Worm (Caenorhabditis elegans) whole organism, L1 larva: Measurements from ENCODE around the gene F49C5.10.

Source experiments
- alr-1 ChIP-seq: fragments of 200-800 bp; sonication (Bioruptor generic); optimal IDR thresholded peaks from 2 replicates; lab custom pipeline; 2018; ENCODE audit warnings: borderline replicate concordance, mild to moderate bottlenecking, missing genetic modification characterization, missing compliant biosample characterization
- ets-5 ChIP-seq: fragments of 200-800 bp; sonication (Bioruptor generic); IDR thresholded peaks from 2 replicates; pipeline ENCODE4 v1.3.6; 2022; ENCODE audit warnings: missing genetic modification characterization, missing compliant biosample characterization
- fos-1 ChIP-seq: fragments of 150-350 bp; optimal IDR thresholded peaks from 2 replicates; lab custom pipeline; 2014; ENCODE audit warnings: missing biosample characterization, missing genetic modification characterization
- jun-1 ChIP-seq: fragments of 150-350 bp; optimal IDR thresholded peaks from 2 replicates; lab custom pipeline; 2014; ENCODE audit warnings: missing biosample characterization, missing genetic modification reagents, missing genetic modification characterization
- mab-9 ChIP-seq: fragments of 200-800 bp; sonication (Bioruptor generic); IDR thresholded peaks from 2 replicates; pipeline ENCODE4 v1.3.6; 2022; ENCODE audit warnings: missing genetic modification reagents, missing genetic modification characterization, missing compliant biosample characterization
- nhr-11 ChIP-seq: fragments of 150-350 bp; optimal IDR thresholded peaks from 2 replicates; lab custom pipeline; 2014; ENCODE audit warnings: missing biosample characterization, missing genetic modification characterization
- nhr-237 ChIP-seq: fragments of 150-350 bp; optimal IDR thresholded peaks from 2 replicates; lab custom pipeline; 2014; ENCODE audit warnings: missing biosample characterization, missing genetic modification characterization
- nhr-28 ChIP-seq: fragments of 150-350 bp; optimal IDR thresholded peaks from 2 replicates; lab custom pipeline; 2014; ENCODE audit warnings: missing biosample characterization, missing genetic modification characterization
- nhr-84 ChIP-seq: sonication (generic microtip); optimal IDR thresholded peaks from 2 replicates; lab custom pipeline; 2017; ENCODE audit warnings: missing biosample characterization, missing genetic modification characterization
- tbx-2 ChIP-seq: sonication (generic microtip); optimal IDR thresholded peaks from 2 replicates; lab custom pipeline; 2016; ENCODE audit warnings: missing genetic modification characterization, missing compliant biosample characterization
- zag-1 ChIP-seq: fragments of 150-350 bp; optimal IDR thresholded peaks from 2 replicates; lab custom pipeline; 2014; ENCODE audit warnings: missing biosample characterization, missing genetic modification characterization

- TF ChIP-seq jun-1 (tag; lab: Kevin White, UChicago): no peak
- TF ChIP-seq alr-1 (tag; lab: Kevin White, UChicago): no peak
- TF ChIP-seq nhr-11: no peak
- TF ChIP-seq tbx-2 (tag; lab: Kevin White, UChicago): no peak
- TF ChIP-seq nhr-237 (tag; lab: Kevin White, UChicago): no peak
- TF ChIP-seq zag-1 (tag; lab: Kevin White, UChicago): no peak
- no peak for TF ChIP-seq ets-5 (GFP tag; lab: Robert Waterston, UW)
- TF ChIP-seq fos-1: no peak
- no peak for TF ChIP-seq nhr-84 (tag; lab: Kevin White, UChicago)
- TF ChIP-seq nhr-28: no peak
- TF ChIP-seq mab-9 (GFP tag; lab: Robert Waterston, UW): no peak
These were observed 27.0 kb downstream of the F49C5.10 start, which contains the start of gene Y38E10A.2 for ce11 chrII:12573541-12573940.
